Fruit fly (Drosophila melanogaster) whole organism, prepupa: Measurements from ENCODE around the gene CG9135.

Experiments
- Blimp-1 ChIP-seq: fragments of 200-800 bp; sonication (Bioruptor generic); optimal IDR thresholded peaks from 3 replicates; lab custom pipeline; 2017; ENCODE audit warnings: missing biosample characterization, missing genetic modification characterization, mild to moderate bottlenecking, moderate library complexity, missing genetic modification reagents
- CG10631 ChIP-seq: fragments of 200-800 bp; sonication (Bioruptor generic); optimal IDR thresholded peaks from 2 replicates; lab custom pipeline; 2016; ENCODE audit warnings: missing biosample characterization, missing genetic modification characterization
- CG10669 ChIP-seq: fragments of 200-800 bp; sonication (Bioruptor generic); optimal IDR thresholded peaks from 3 replicates; lab custom pipeline; 2018; ENCODE audit warnings: missing biosample characterization, mild to moderate bottlenecking, missing genetic modification characterization, moderate library complexity
- CG11294 ChIP-seq: fragments of 200-800 bp; sonication (Bioruptor generic); IDR thresholded peaks from 2 replicates; pipeline ENCODE4 v1.3.6; 2022; ENCODE audit warnings: missing biosample characterization, missing genetic modification characterization
- CG11762 ChIP-seq: fragments of 200-800 bp; sonication (Bioruptor generic); optimal IDR thresholded peaks from 3 replicates; lab custom pipeline; 2016; ENCODE audit warnings: missing biosample characterization, missing genetic modification characterization; ENCODE audit not compliant: insufficient read depth
- CG11902 ChIP-seq: fragments of 200-800 bp; sonication (Bioruptor generic); optimal IDR thresholded peaks from 3 replicates; lab custom pipeline; 2016; ENCODE audit warnings: missing biosample characterization, missing genetic modification characterization
- CG15336 ChIP-seq: fragments of 200-800 bp; sonication (Bioruptor generic); IDR thresholded peaks from 2 replicates; pipeline ENCODE4 v1.3.6; 2022; ENCODE audit warnings: missing biosample characterization, missing genetic modification characterization
- CG1621 ChIP-seq: fragments of 200-800 bp; sonication (Bioruptor generic); optimal IDR thresholded peaks from 3 replicates; lab custom pipeline; 2018; ENCODE audit warnings: missing biosample characterization, mild to moderate bottlenecking, missing genetic modification characterization
- CG16779 ChIP-seq: fragments of 200-800 bp; sonication (Bioruptor generic); optimal IDR thresholded peaks from 3 replicates; lab custom pipeline; 2017; ENCODE audit warnings: missing biosample characterization, mild to moderate bottlenecking, missing genetic modification characterization
- CG3032 ChIP-seq: fragments of 200-800 bp; optimal IDR thresholded peaks from 2 replicates; lab custom pipeline; 2019; ENCODE audit warnings: missing biosample characterization, mild to moderate bottlenecking, missing genetic modification characterization, moderate library complexity
- CG31627 ChIP-seq: fragments of 200-800 bp; sonication (Bioruptor generic); optimal IDR thresholded peaks from 3 replicates; lab custom pipeline; 2016; ENCODE audit warnings: missing biosample characterization, missing genetic modification characterization
- CG32006 ChIP-seq: fragments of 200-800 bp; sonication (Bioruptor generic); optimal IDR thresholded peaks from 3 replicates; lab custom pipeline; 2017; ENCODE audit warnings: missing biosample characterization, mild to moderate bottlenecking, missing genetic modification characterization
- CG34406 ChIP-seq: fragments of 200-800 bp; sonication (Bioruptor generic); optimal IDR thresholded peaks from 3 replicates; lab custom pipeline; 2016; ENCODE audit warnings: missing biosample characterization, missing genetic modification characterization
- CG3919 ChIP-seq: fragments of 200-800 bp; sonication (Bioruptor generic); optimal IDR thresholded peaks from 3 replicates; lab custom pipeline; 2016; ENCODE audit warnings: missing biosample characterization, missing genetic modification characterization
- CG6163 ChIP-seq: fragments of 200-800 bp; sonication (Bioruptor generic); IDR thresholded peaks from 3 replicates; pipeline ENCODE4 v1.3.6; 2022; ENCODE audit warnings: missing biosample characterization, missing genetic modification characterization
- CG6276 ChIP-seq: fragments of 200-800 bp; sonication (Bioruptor generic); optimal IDR thresholded peaks from 2 replicates; lab custom pipeline; 2017; ENCODE audit warnings: missing biosample characterization, mild to moderate bottlenecking, missing genetic modification characterization
- CG6792 ChIP-seq: fragments of 200-800 bp; sonication (Bioruptor generic); optimal IDR thresholded peaks from 3 replicates; lab custom pipeline; 2016; ENCODE audit warnings: missing biosample characterization, missing genetic modification characterization
- CG6808 ChIP-seq: fragments of 200-800 bp; sonication (Bioruptor generic); optimal IDR thresholded peaks from 3 replicates; lab custom pipeline; 2017; ENCODE audit warnings: missing biosample characterization, missing genetic modification characterization, mild to moderate bottlenecking, moderate library complexity, missing genetic modification reagents
- CG6854 ChIP-seq: fragments of 200-800 bp; sonication (Bioruptor generic); optimal IDR thresholded peaks from 2 replicates; lab custom pipeline; 2017; ENCODE audit warnings: missing biosample characterization, mild to moderate bottlenecking, missing genetic modification characterization
- CG7368 ChIP-seq: fragments of 200-800 bp; sonication (Bioruptor generic); optimal IDR thresholded peaks from 3 replicates; lab custom pipeline; 2016; ENCODE audit warnings: missing biosample characterization, missing genetic modification characterization
- CG8119 ChIP-seq: fragments of 200-800 bp; sonication (Bioruptor generic); IDR thresholded peaks from 3 replicates; pipeline ENCODE4 v1.3.6; 2022; ENCODE audit warnings: missing biosample characterization, missing genetic modification characterization
- CG8319 ChIP-seq: fragments of 200-800 bp; sonication (Bioruptor generic); optimal IDR thresholded peaks from 3 replicates; lab custom pipeline; 2016; ENCODE audit warnings: missing biosample characterization, missing genetic modification characterization
- CG8632 ChIP-seq: fragments of 200-800 bp; sonication (Bioruptor generic); optimal IDR thresholded peaks from 3 replicates; lab custom pipeline; 2016; ENCODE audit warnings: missing biosample characterization, missing genetic modification characterization
- CG9139 ChIP-seq: fragments of 200-800 bp; sonication (Bioruptor generic); optimal IDR thresholded peaks from 3 replicates; lab custom pipeline; 2017; ENCODE audit warnings: missing biosample characterization, mild to moderate bottlenecking, missing genetic modification characterization
- Eip78C ChIP-seq: fragments of 200-800 bp; sonication (Bioruptor generic); peaks from one replicate; lab custom pipeline; 2016; ENCODE audit warnings: missing biosample characterization, missing genetic modification characterization
- Eip93F ChIP-seq: fragments of 200-800 bp; sonication (Bioruptor generic); optimal IDR thresholded peaks from 2 replicates; lab custom pipeline; 2016; ENCODE audit warnings: missing biosample characterization, mild to moderate bottlenecking, missing genetic modification characterization
- Ets21C ChIP-seq: fragments of 200-800 bp; sonication (Bioruptor generic); optimal IDR thresholded peaks from 3 replicates; lab custom pipeline; 2016; ENCODE audit warnings: missing biosample characterization, missing genetic modification characterization
- Ets96B ChIP-seq: fragments of 200-800 bp; optimal IDR thresholded peaks from 2 replicates; lab custom pipeline; 2019; ENCODE audit warnings: missing biosample characterization, mild to moderate bottlenecking, missing genetic modification characterization, moderate library complexity
- Gug ChIP-seq: fragments of 200-800 bp; sonication (Bioruptor generic); IDR thresholded peaks from 2 replicates; pipeline ENCODE4 v1.3.6; 2022; ENCODE audit warnings: missing biosample characterization, missing genetic modification characterization
- Hr39 ChIP-seq: fragments of 200-800 bp; sonication (Bioruptor generic); optimal IDR thresholded peaks from 2 replicates; lab custom pipeline; 2016; ENCODE audit warnings: missing biosample characterization, missing genetic modification characterization
- Hr4 ChIP-seq: fragments of 200-800 bp; sonication (Bioruptor generic); optimal IDR thresholded peaks from 3 replicates; lab custom pipeline; 2016; ENCODE audit warnings: missing biosample characterization, missing genetic modification characterization
- Met ChIP-seq: fragments of 200-800 bp; sonication (Bioruptor generic); optimal IDR thresholded peaks from 3 replicates; lab custom pipeline; 2016; ENCODE audit warnings: missing biosample characterization, missing genetic modification characterization
- OdsH ChIP-seq: fragments of 200-800 bp; sonication (Bioruptor generic); optimal IDR thresholded peaks from 3 replicates; lab custom pipeline; 2016; ENCODE audit warnings: missing biosample characterization, missing genetic modification characterization
- Sox102F ChIP-seq: fragments of 200-800 bp; sonication (Bioruptor generic); optimal IDR thresholded peaks from 2 replicates; lab custom pipeline; 2016; ENCODE audit warnings: missing biosample characterization, mild to moderate bottlenecking, missing genetic modification characterization
- Sox14 ChIP-seq: fragments of 200-800 bp; sonication (Bioruptor generic); optimal IDR thresholded peaks from 3 replicates; lab custom pipeline; 2016; ENCODE audit warnings: missing biosample characterization, missing genetic modification characterization
- Sox15 ChIP-seq: fragments of 200-800 bp; sonication (Bioruptor generic); optimal IDR thresholded peaks from 3 replicates; lab custom pipeline; 2016; ENCODE audit warnings: missing biosample characterization, missing genetic modification characterization
- achi ChIP-seq: fragments of 200-800 bp; sonication (Bioruptor generic); optimal IDR thresholded peaks from 3 replicates; lab custom pipeline; 2016; ENCODE audit warnings: missing biosample characterization, missing genetic modification characterization
- cyc ChIP-seq: fragments of 200-800 bp; sonication (Bioruptor generic); optimal IDR thresholded peaks from 3 replicates; lab custom pipeline; 2016; ENCODE audit warnings: missing biosample characterization, missing genetic modification characterization
- dac ChIP-seq: fragments of 200-800 bp; sonication (Bioruptor generic); optimal IDR thresholded peaks from 2 replicates; lab custom pipeline; 2017; ENCODE audit warnings: missing biosample characterization, mild to moderate bottlenecking, missing genetic modification characterization
- dsx ChIP-seq: fragments of 200-800 bp; optimal IDR thresholded peaks from 3 replicates; lab custom pipeline; 2019; ENCODE audit warnings: missing biosample characterization, mild to moderate bottlenecking, missing genetic modification characterization, moderate library complexity; ENCODE audit not compliant: poor library complexity, severe bottlenecking
- esn ChIP-seq: fragments of 200-800 bp; sonication (Bioruptor generic); optimal IDR thresholded peaks from 2 replicates; lab custom pipeline; 2016; ENCODE audit warnings: missing biosample characterization, mild to moderate bottlenecking, missing genetic modification characterization, moderate library complexity
- fd59A ChIP-seq: fragments of 200-800 bp; sonication (Bioruptor generic); optimal IDR thresholded peaks from 2 replicates; lab custom pipeline; 2017; ENCODE audit warnings: missing biosample characterization, mild to moderate bottlenecking, missing genetic modification characterization, missing genetic modification reagents
- fd85E ChIP-seq: fragments of 200-800 bp; sonication (Bioruptor generic); optimal IDR thresholded peaks from 3 replicates; lab custom pipeline; 2016; ENCODE audit warnings: missing biosample characterization, missing genetic modification characterization
- lz ChIP-seq: fragments of 200-800 bp; sonication (Bioruptor generic); optimal IDR thresholded peaks from 3 replicates; lab custom pipeline; 2016; ENCODE audit warnings: missing biosample characterization, missing genetic modification characterization
- net ChIP-seq: fragments of 200-800 bp; sonication (Bioruptor generic); optimal IDR thresholded peaks from 3 replicates; lab custom pipeline; 2016; ENCODE audit warnings: missing biosample characterization, missing genetic modification characterization
- pdm3 ChIP-seq: fragments of 200-800 bp; sonication (Bioruptor generic); optimal IDR thresholded peaks from 3 replicates; lab custom pipeline; 2016; ENCODE audit warnings: missing biosample characterization, missing genetic modification characterization
- spab ChIP-seq: fragments of 200-800 bp; sonication (Bioruptor generic); optimal IDR thresholded peaks from 2 replicates; lab custom pipeline; 2017; ENCODE audit warnings: missing biosample characterization, mild to moderate bottlenecking, missing genetic modification characterization, missing genetic modification reagents
- ss ChIP-seq, 2 experiments: fragments of 200-800 bp; sonication (Bioruptor generic); optimal IDR thresholded peaks; 2 replicates in 1 of 2; 3 replicates in 1 of 2; lab custom pipeline; 2017 to 2018; ENCODE audit warnings: mild to moderate bottlenecking in 2 of 2, missing biosample characterization in 2 of 2, missing genetic modification characterization in 2 of 2, moderate library complexity in 1 of 2
- svp ChIP-seq: fragments of 200-800 bp; sonication (Bioruptor generic); peaks from one replicate; lab custom pipeline; 2016; ENCODE audit warnings: missing biosample characterization, missing genetic modification characterization
- topi ChIP-seq: fragments of 200-800 bp; sonication (Bioruptor generic); optimal IDR thresholded peaks from 3 replicates; lab custom pipeline; 2016; ENCODE audit warnings: missing biosample characterization, missing genetic modification characterization
- vri ChIP-seq: fragments of 200-800 bp; sonication (Bioruptor generic); optimal IDR thresholded peaks from 3 replicates; lab custom pipeline; 2016; ENCODE audit warnings: missing biosample characterization, mild to moderate bottlenecking, missing genetic modification characterization

Gene CG9135

DNA sequence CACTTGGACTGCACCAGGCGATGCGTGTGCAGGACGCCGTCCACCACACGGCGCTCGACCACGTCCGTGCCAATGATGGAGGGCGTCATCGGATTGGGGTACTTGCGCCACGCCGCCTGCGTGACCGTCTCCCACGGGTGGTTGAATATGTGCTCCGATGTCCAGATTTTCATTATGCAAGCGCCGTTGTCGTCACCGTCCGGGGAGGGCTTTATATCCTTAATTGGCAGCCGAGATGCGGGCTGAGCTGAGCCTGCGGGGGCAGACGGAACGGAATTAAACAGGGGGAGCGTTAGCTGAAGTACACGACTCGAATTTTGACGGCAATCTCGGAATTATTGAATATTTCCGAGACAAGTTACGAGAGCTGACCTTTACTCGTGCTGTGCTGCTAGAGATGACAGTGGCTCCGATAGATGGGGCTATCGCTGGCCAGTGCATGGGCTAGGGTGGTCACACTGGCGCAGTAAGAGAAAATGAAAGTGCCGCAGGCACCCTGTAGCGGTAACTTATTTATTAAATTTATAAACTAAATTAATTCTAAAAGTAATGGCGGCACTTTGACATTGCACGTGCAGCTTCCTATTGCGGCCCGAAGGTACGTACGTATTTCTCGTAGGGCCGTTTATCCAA, 3.0 kb upstream of the CG9135 start, which contains the start of gene IPIP:
Gene IPIP, plus strand, starts transcription at position 475 of the 633 bp plus-strand sequence.
- TF ChIP-seq fd59A (GFP tag; lab: Kevin White, UChicago): no peak
- no peak; the same call in 2 of the 3 replicates for TF ChIP-seq CG8119 (GFP tag; lab: Robert Waterston, UW)
- no peak for TF ChIP-seq pdm3 (GFP tag; lab: Kevin White, UChicago)
- peak; percentile 58; the same call in 2 of the 3 replicates for TF ChIP-seq CG6163 (GFP tag; lab: Robert Waterston, UW)
- TF ChIP-seq CG1621 (tag; lab: Kevin White, UChicago): peak; percentile 22
- TF ChIP-seq CG31627 (GFP tag; lab: Kevin White, UChicago): peak; percentile 32
- no peak for TF ChIP-seq CG7368 (GFP tag; lab: Kevin White, UChicago)
- TF ChIP-seq CG3032 (tag; lab: Kevin White, UChicago): peak; percentile 15
- peak; percentile 25 for TF ChIP-seq cyc
- no peak for TF ChIP-seq dsx (GFP tag; lab: Kevin White, UChicago)
- TF ChIP-seq Eip93F (GFP tag; lab: Kevin White, UChicago): no peak
- peak; percentile 97 for TF ChIP-seq svp (GFP tag; lab: Kevin White, UChicago)
- TF ChIP-seq CG6854 (GFP tag; lab: Kevin White, UChicago): no peak
- peak; percentile 29 for TF ChIP-seq Sox14 (GFP tag; lab: Kevin White, UChicago)
- TF ChIP-seq Ets96B (tag; lab: Kevin White, UChicago): no peak
- no peak for TF ChIP-seq achi (GFP tag; lab: Kevin White, UChicago)
- TF ChIP-seq Met (GFP tag; lab: Kevin White, UChicago): peak; percentile 7
- peak; percentile 14 for TF ChIP-seq CG8319 (GFP tag; lab: Kevin White, UChicago)
- TF ChIP-seq CG34406 (GFP tag; lab: Kevin White, UChicago): no peak
- TF ChIP-seq CG16779 (tag; lab: Kevin White, UChicago): no peak
- no peak for TF ChIP-seq CG10669
- peak; percentile 29 for TF ChIP-seq topi
- TF ChIP-seq OdsH (GFP tag; lab: Kevin White, UChicago): no peak
- peak; percentile 32; the same call in 1 of the 2 replicates for TF ChIP-seq CG15336 (GFP tag; lab: Robert Waterston, UW)
- TF ChIP-seq lz (GFP tag; lab: Kevin White, UChicago): peak; percentile 18
- peak; percentile 11 for TF ChIP-seq CG6792
- TF ChIP-seq Eip78C (GFP tag; lab: Kevin White, UChicago): peak; percentile 43
- no peak for TF ChIP-seq CG11762 (GFP tag; lab: Kevin White, UChicago)
- TF ChIP-seq CG6276 (GFP tag; lab: Kevin White, UChicago): no peak
- no peak for TF ChIP-seq spab
- TF ChIP-seq CG3919 (GFP tag; lab: Kevin White, UChicago): peak; percentile 62
- no peak for TF ChIP-seq CG9139
- no peak for TF ChIP-seq CG8632
- TF ChIP-seq Sox102F: peak; percentile 28
- TF ChIP-seq vri (GFP tag; lab: Kevin White, UChicago): peak; percentile 64
- no peak for TF ChIP-seq dac (GFP tag; lab: Kevin White, UChicago)
- peak; percentile 46 for TF ChIP-seq net (GFP tag; lab: Kevin White, UChicago)
- no peak for TF ChIP-seq Gug (GFP tag; lab: Robert Waterston, UW)
- TF ChIP-seq Ets21C (GFP tag; lab: Kevin White, UChicago): no peak
- no peak for TF ChIP-seq CG10631 (GFP tag; lab: Kevin White, UChicago)
- peak; percentile 19 for TF ChIP-seq CG32006 (GFP tag; lab: Kevin White, UChicago)
- no peak for TF ChIP-seq CG6808 (GFP tag; lab: Kevin White, UChicago)
- TF ChIP-seq Hr39 (GFP tag; lab: Kevin White, UChicago): peak; percentile 30
- TF ChIP-seq esn: peak; percentile 26
- peak; percentile 51 for TF ChIP-seq Blimp-1 (GFP tag; lab: Kevin White, UChicago)
- no peak for TF ChIP-seq CG11902
- TF ChIP-seq ss (GFP tag; optimal IDR thresholded peaks at IDR 0.05; lab: Kevin White, UChicago): peak in 1 of 2 experiments; percentile 15
- peak; percentile 12 for TF ChIP-seq Hr4 (GFP tag; lab: Kevin White, UChicago)
- no peak for TF ChIP-seq CG11294 (GFP tag; lab: Robert Waterston, UW)
- no peak for TF ChIP-seq Sox15
- TF ChIP-seq fd85E (GFP tag; lab: Kevin White, UChicago): no peak
